Worm (Caenorhabditis elegans) whole organism, midembryonic: ENCODE measurements around the gene icln-1.

ENCODE experiments used
- T22C8.4 ChIP-seq: fragments of 200-800 bp; sonication (Bioruptor generic); IDR thresholded peaks from 2 replicates; pipeline ENCODE4 v1.3.6; 2022; ENCODE audit warnings: missing genetic modification characterization, missing compliant biosample characterization
- cog-1 ChIP-seq: sonication (generic microtip); optimal IDR thresholded peaks from 2 replicates; lab custom pipeline; 2016; ENCODE audit warnings: missing genetic modification characterization, missing compliant biosample characterization
- flt-1 ChIP-seq: fragments of 200-800 bp; sonication (Bioruptor generic); IDR thresholded peaks from 2 replicates; pipeline ENCODE4 v1.3.6; 2022; ENCODE audit warnings: missing genetic modification characterization, missing compliant biosample characterization
- klf-2 ChIP-seq: fragments of 200-800 bp; sonication (Bioruptor generic); conservative IDR thresholded peaks from 2 replicates; pipeline ENCODE4 v1.3.6; 2022; ENCODE audit warnings: missing genetic modification reagents, missing genetic modification characterization, missing compliant biosample characterization
- ref-1 ChIP-seq: fragments of 200-800 bp; sonication (Bioruptor generic); conservative IDR thresholded peaks from 2 replicates; pipeline ENCODE4 v1.3.6; 2022; ENCODE audit warnings: missing genetic modification reagents, missing genetic modification characterization, missing compliant biosample characterization
- tab-1 ChIP-seq: fragments of 200-800 bp; sonication (Bioruptor generic); IDR thresholded peaks from 2 replicates; pipeline ENCODE4 v1.3.6; 2022; ENCODE audit warnings: missing genetic modification characterization, missing compliant biosample characterization
- ztf-23 ChIP-seq: fragments of 200-800 bp; sonication (Bioruptor generic); IDR thresholded peaks from 2 replicates; pipeline ENCODE4 v1.3.6; 2022; ENCODE audit warnings: missing genetic modification reagents, missing genetic modification characterization, missing compliant biosample characterization
- ztf-29 ChIP-seq: fragments of 200-800 bp; sonication (Bioruptor generic); IDR thresholded peaks from 2 replicates; pipeline ENCODE4 v1.3.6; 2022; ENCODE audit warnings: missing genetic modification reagents, missing genetic modification characterization, missing compliant biosample characterization

- TF ChIP-seq ztf-23 (GFP tag; lab: Robert Waterston, UW) (no peak), ztf-29 (GFP tag; lab: Robert Waterston, UW) (no peak), flt-1 (GFP tag; lab: Robert Waterston, UW) (no peak), ref-1 (GFP tag; lab: Robert Waterston, UW) (no peak), T22C8.4 (GFP tag; lab: Robert Waterston, UW) (no peak), klf-2 (GFP tag; lab: Robert Waterston, UW) (no peak), tab-1 (GFP tag; lab: Robert Waterston, UW) (no peak), cog-1 (tag; lab: Kevin White, UChicago) (no peak)
These were observed 44.4 kb downstream of the icln-1 start for ce11 chrIV:9051036-9051435.
